Fruit fly (Drosophila melanogaster): ENCODE results near the gene CG4617.

The CG4617 gene

dm6 chrX:7141753-7142152, 37.5 kb upstream of the CG4617 start (continued):
- peak in 1 of 2 experiments; percentile 34 for TF ChIP-seq Hr51 (GFP tag; optimal IDR thresholded peaks at IDR 0.05)
- peak; percentile 25 for TF ChIP-seq CG2678 (tag; optimal IDR thresholded peaks at IDR 0.05)
- TF ChIP-seq mam (GFP tag; optimal IDR thresholded peaks at IDR 0.05) = peak; percentile 10
- no peak for TF ChIP-seq slou (GFP tag; optimal IDR thresholded peaks at IDR 0.05)
- peak; percentile 15 for TF ChIP-seq CG2120 (GFP tag; optimal IDR thresholded peaks at IDR 0.05)
- TF ChIP-seq CG8290 (GFP tag; optimal IDR thresholded peaks at IDR 0.05) = no peak
- peak in 1 of 2 experiments; percentile 48 for TF ChIP-seq CG8290 (tag; optimal IDR thresholded peaks at IDR 0.05)
- no peak for TF ChIP-seq esg (GFP tag; conservative IDR thresholded peaks at IDR 0.05)
- TF ChIP-seq CG6765 (GFP tag; optimal IDR thresholded peaks at IDR 0.05) = no peak
- TF ChIP-seq lab (GFP tag; optimal IDR thresholded peaks at IDR 0.05) = peak; percentile 37
- no peak for TF ChIP-seq zen (tag; optimal IDR thresholded peaks at IDR 0.05)
- peak; percentile 65 for TF ChIP-seq CG18599 (GFP tag; optimal IDR thresholded peaks at IDR 0.05)
- peak; percentile 2 for TF ChIP-seq CG2712 (tag; optimal IDR thresholded peaks at IDR 0.05)
- TF ChIP-seq bsh (GFP tag; optimal IDR thresholded peaks at IDR 0.05) = peak in 1 of 2 experiments; percentile 7
- TF ChIP-seq ci (GFP tag; IDR thresholded peaks at IDR 0.05) = 0 out of 3 replicates have a peak, but pooled peaks have one; percentile 14
- peak; percentile 84 for TF ChIP-seq Med (GFP tag)
- TF ChIP-seq grau (tag; optimal IDR thresholded peaks at IDR 0.05) = peak; percentile 0
- peak; percentile 29 for TF ChIP-seq CG11504 (tag; optimal IDR thresholded peaks at IDR 0.05)
- no peak for TF ChIP-seq CG10209 (GFP tag; optimal IDR thresholded peaks at IDR 0.05)
- no peak for TF ChIP-seq sob (GFP tag; IDR thresholded peaks at IDR 0.05)
- TF ChIP-seq CG17359 (tag; optimal IDR thresholded peaks at IDR 0.05) = peak; percentile 24

- TF ChIP-seq Hr39 (optimal IDR thresholded peaks at IDR 0.05) = peak; percentile 68
- TF ChIP-seq D (optimal IDR thresholded peaks at IDR 0.05) = no peak
- TF ChIP-seq D (GFP tag; optimal IDR thresholded peaks at IDR 0.05) = no peak
- no peak for TF ChIP-seq trh (GFP tag; optimal IDR thresholded peaks at IDR 0.05)
- no peak for TF ChIP-seq tap (tag; optimal IDR thresholded peaks at IDR 0.05)
- no peak for TF ChIP-seq Max (GFP tag; optimal IDR thresholded peaks at IDR 0.05)
- no peak for TF ChIP-seq Dll (GFP tag; IDR thresholded peaks at IDR 0.05; ENCODE audit: partially characterized antibody)
- TF ChIP-seq unc-4 (GFP tag; IDR thresholded peaks at IDR 0.05; ENCODE audit: partially characterized antibody) = no peak
- peak; percentile 77 for TF ChIP-seq Nf-YB (GFP tag; optimal IDR thresholded peaks at IDR 0.05)
- no peak for TF ChIP-seq CG1832 (GFP tag; optimal IDR thresholded peaks at IDR 0.05)
- no peak for TF ChIP-seq CG10654 (GFP tag; optimal IDR thresholded peaks at IDR 0.05)
- TF ChIP-seq CG1792 (GFP tag; optimal IDR thresholded peaks at IDR 0.05) = no peak
- no peak for TF ChIP-seq NfI (GFP tag; optimal IDR thresholded peaks at IDR 0.05)
- no peak for TF ChIP-seq ATbp (GFP tag; optimal IDR thresholded peaks at IDR 0.05)
- no peak for TF ChIP-seq CG17802 (tag; optimal IDR thresholded peaks at IDR 0.05)
- no peak for TF ChIP-seq Ravus (GFP tag; IDR thresholded peaks at IDR 0.05)
- TF ChIP-seq eyg (GFP tag; optimal IDR thresholded peaks at IDR 0.05) = no peak
- TF ChIP-seq B-H1 (GFP tag; IDR thresholded peaks at IDR 0.05) = no peak
- TF ChIP-seq CHES-1-like (GFP tag; optimal IDR thresholded peaks at IDR 0.05) = no peak
- TF ChIP-seq cg (GFP tag; optimal IDR thresholded peaks at IDR 0.05) = peak; percentile 51
- TF ChIP-seq CG17829 (tag; optimal IDR thresholded peaks at IDR 0.05) = no peak
- TF ChIP-seq CG10462 (GFP tag; optimal IDR thresholded peaks at IDR 0.05) = no peak
- TF ChIP-seq HLH4C (GFP tag; IDR thresholded peaks at IDR 0.05; ENCODE audit: partially characterized antibody) = no peak
- no peak for TF ChIP-seq vvl (GFP tag; IDR thresholded peaks at IDR 0.05)
- TF ChIP-seq NFAT (GFP tag; IDR thresholded peaks at IDR 0.05) = no peak
- peak; percentile 70 for TF ChIP-seq Nf-YC (tag; optimal IDR thresholded peaks at IDR 0.05)
- TF ChIP-seq Med (GFP tag) = no peak
- TF ChIP-seq luna (GFP tag; optimal IDR thresholded peaks at IDR 0.05) = no peak
Measured at dm6 chrX:7139952-7140351, 35.7 kb upstream of the CG4617 start.

Data from whole organism, embryonic.